Worm (Caenorhabditis elegans) whole organism, early embryonic: ENCODE data around the gene C03B1.7.
A peak's percentile ranks its signal among the peaks of the same experiment; 100 is the strongest.

Source experiments
- B0310.2 ChIP-seq: sonication (generic microtip); optimal IDR thresholded peaks from 2 replicates; lab custom pipeline; 2016; ENCODE audit warnings: mild to moderate bottlenecking, missing genetic modification characterization, missing compliant biosample characterization
- F13C5.2 ChIP-seq: sonication (generic microtip); optimal IDR thresholded peaks from 2 replicates; lab custom pipeline; 2017; ENCODE audit warnings: mild to moderate bottlenecking, missing genetic modification characterization, inconsistent platforms, missing compliant biosample characterization
- aly-1 ChIP-seq: sonication (generic microtip); optimal IDR thresholded peaks from 2 replicates; lab custom pipeline; 2016; ENCODE audit warnings: missing genetic modification characterization, missing compliant biosample characterization
- ama-1 ChIP-seq: fragments of 150-350 bp; optimal IDR thresholded peaks from 2 replicates; lab custom pipeline; 2014
- ceh-13 ChIP-seq: fragments of 200-800 bp; sonication (Bioruptor generic); optimal IDR thresholded peaks from 2 replicates; lab custom pipeline; 2018; ENCODE audit warnings: mild to moderate bottlenecking, missing genetic modification characterization, missing compliant biosample characterization
- ceh-36 ChIP-seq: sonication (generic microtip); optimal IDR thresholded peaks from 2 replicates; lab custom pipeline; 2016; ENCODE audit warnings: missing genetic modification characterization, inconsistent platforms, missing compliant biosample characterization
- ets-7 ChIP-seq: sonication (generic microtip); optimal IDR thresholded peaks from 2 replicates; lab custom pipeline; 2016; ENCODE audit warnings: missing genotype, missing genetic modification characterization, missing compliant biosample characterization
- flt-1 ChIP-seq: fragments of 200-800 bp; sonication (Bioruptor generic); IDR thresholded peaks from 2 replicates; pipeline ENCODE4 v1.3.6; 2022; ENCODE audit warnings: missing genetic modification characterization, missing compliant biosample characterization
- hmbx-1 ChIP-seq: sonication (generic microtip); optimal IDR thresholded peaks from 2 replicates; lab custom pipeline; 2016; ENCODE audit warnings: mild to moderate bottlenecking, missing genetic modification characterization, missing compliant biosample characterization
- hmg-4 ChIP-seq: fragments of 200-800 bp; sonication (Bioruptor generic); optimal IDR thresholded peaks from 2 replicates; lab custom pipeline; 2018; ENCODE audit warnings: mild to moderate bottlenecking, missing genetic modification characterization, missing compliant biosample characterization
- hnd-1 ChIP-seq: sonication (generic microtip); optimal IDR thresholded peaks from 2 replicates; lab custom pipeline; 2016; ENCODE audit warnings: missing genetic modification characterization, missing compliant biosample characterization
- pes-1 ChIP-seq: fragments of 200-800 bp; sonication (Bioruptor generic); IDR thresholded peaks from 2 replicates; pipeline ENCODE4 v1.3.6; 2022; ENCODE audit warnings: missing genetic modification reagents, missing genetic modification characterization, missing compliant biosample characterization
- scrt-1 ChIP-seq: fragments of 200-800 bp; sonication (Bioruptor generic); IDR thresholded peaks from 2 replicates; pipeline ENCODE4 v1.3.6; 2022; ENCODE audit warnings: missing genetic modification characterization, missing compliant biosample characterization
- sea-1 ChIP-seq: fragments of 200-800 bp; sonication (Bioruptor generic); conservative IDR thresholded peaks from 2 replicates; pipeline ENCODE4 v1.3.6; 2022; ENCODE audit warnings: missing genetic modification characterization, missing compliant biosample characterization
- tbx-11 ChIP-seq: fragments of 200-800 bp; sonication (Bioruptor generic); IDR thresholded peaks from 2 replicates; pipeline ENCODE4 v1.3.6; 2022; ENCODE audit warnings: missing genetic modification characterization, missing compliant biosample characterization
- tbx-37 ChIP-seq: fragments of 200-800 bp; sonication (Bioruptor generic); conservative IDR thresholded peaks from 2 replicates; pipeline ENCODE4 v1.3.6; 2022; ENCODE audit warnings: missing genetic modification reagents, missing genetic modification characterization, missing compliant biosample characterization
- tra-4 ChIP-seq: sonication (generic microtip); optimal IDR thresholded peaks from 2 replicates; lab custom pipeline; 2017; ENCODE audit warnings: missing genetic modification characterization, missing compliant biosample characterization

C03B1.7 gene

DNA sequence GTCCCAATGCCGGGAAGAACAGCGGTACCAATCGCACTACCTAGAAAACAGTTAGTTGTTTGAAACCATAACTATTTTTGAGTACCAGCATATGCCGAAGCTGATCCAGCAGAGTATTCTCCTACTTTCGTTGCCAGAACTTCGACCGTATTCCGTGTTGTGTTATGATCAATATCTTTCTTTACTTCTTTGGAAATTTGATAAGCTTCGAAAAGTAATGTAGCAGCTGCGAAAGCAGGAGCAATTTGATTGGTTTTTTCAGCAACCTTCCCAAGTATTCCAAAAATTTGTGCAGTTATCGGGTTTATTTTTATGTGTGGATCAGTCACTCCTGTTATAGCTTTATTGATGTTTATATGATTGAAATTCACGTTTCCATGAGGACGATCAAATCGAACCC lies 18.5 kb downstream of the C03B1.7 start:
- no peak for TF ChIP-seq F13C5.2 (tag; lab: Kevin White, UChicago)
- no peak for TF ChIP-seq ama-1
- TF ChIP-seq ceh-13: no peak
- no peak for TF ChIP-seq tbx-37 (GFP tag; lab: Robert Waterston, UW)
- TF ChIP-seq ceh-36 (tag; lab: Kevin White, UChicago): no peak
- TF ChIP-seq hmg-4 (GFP tag; lab: Kevin White, UChicago): no peak
- TF ChIP-seq hmbx-1: no peak
- TF ChIP-seq flt-1 (GFP tag; lab: Robert Waterston, UW): no peak
- TF ChIP-seq B0310.2 (tag; lab: Kevin White, UChicago): no peak
- TF ChIP-seq aly-1 (tag; lab: Kevin White, UChicago): no peak
- no peak for TF ChIP-seq tra-4 (tag; lab: Kevin White, UChicago)
- TF ChIP-seq sea-1: no peak
- TF ChIP-seq pes-1 (GFP tag; lab: Robert Waterston, UW): no peak
- TF ChIP-seq tbx-11 (GFP tag; lab: Robert Waterston, UW): no peak
- TF ChIP-seq ets-7 (tag; lab: Kevin White, UChicago): no peak
- no peak for TF ChIP-seq scrt-1
- TF ChIP-seq hnd-1 (tag; lab: Kevin White, UChicago): no peak

- no peak for TF ChIP-seq ama-1
- no peak for TF ChIP-seq flt-1 (GFP tag; lab: Robert Waterston, UW)
- TF ChIP-seq tbx-11 (GFP tag; lab: Robert Waterston, UW): no peak
- TF ChIP-seq F13C5.2 (tag; lab: Kevin White, UChicago): no peak
- TF ChIP-seq hmbx-1: no peak
Observed at ce11 chrX:6360658-6361057, 19.0 kb downstream of the C03B1.7 start, which contains the start of gene C03B1.14. Gene C03B1.14 (minus strand): TSS chrX:6360758.

DNA sequence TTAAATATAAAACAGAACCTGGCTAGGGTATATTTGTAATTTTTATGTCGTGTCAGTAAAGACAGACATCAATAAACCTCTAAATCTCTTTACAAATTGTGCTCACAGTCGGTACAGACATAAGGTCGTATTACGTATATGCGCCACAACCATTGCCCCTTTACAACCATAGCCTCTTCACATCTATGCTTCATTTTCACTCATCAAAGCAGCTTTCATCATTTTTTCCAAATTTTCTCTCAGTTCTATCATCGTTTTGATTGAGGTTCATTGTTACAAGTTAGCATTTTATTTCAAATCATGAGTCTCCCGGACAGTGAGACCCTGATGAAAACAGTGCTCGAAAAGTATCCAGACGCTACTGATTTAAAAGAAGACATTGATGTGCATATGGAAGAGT lies 22.6 kb downstream of the C03B1.7 start, which contains the start of gene C03B1.4:
Gene C03B1.4 (plus strand): TSS at position 301 of the 400 bp plus-strand sequence.
- no peak for TF ChIP-seq flt-1 (GFP tag; lab: Robert Waterston, UW)
- TF ChIP-seq ceh-13: no peak
- no peak for TF ChIP-seq F13C5.2 (tag; lab: Kevin White, UChicago)
- TF ChIP-seq pes-1 (GFP tag; lab: Robert Waterston, UW): no peak
- TF ChIP-seq aly-1 (tag; lab: Kevin White, UChicago): no peak

DNA sequence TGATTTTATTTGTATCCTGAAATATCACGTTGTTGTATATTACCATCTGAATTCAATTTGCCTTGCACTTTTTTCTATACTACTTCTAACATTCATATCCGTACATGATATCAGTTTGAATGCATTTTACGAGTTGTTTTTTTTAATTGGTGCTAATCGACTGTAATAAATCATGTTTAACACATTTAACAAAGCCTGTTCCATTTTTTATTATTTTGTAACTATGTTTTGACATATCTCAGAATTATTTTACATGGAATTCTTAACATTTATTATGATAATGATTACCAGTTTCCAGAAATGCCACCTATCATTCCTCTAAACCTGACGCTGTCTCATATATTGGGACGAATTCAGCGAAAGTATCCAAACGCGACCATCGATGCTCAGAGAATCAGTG lies 24.1 kb downstream of the C03B1.7 start, which contains the start of gene C03B1.3:
Gene C03B1.3 (plus strand): TSS at position 301 of the 400 bp plus-strand sequence.
- TF ChIP-seq pes-1 (GFP tag; lab: Robert Waterston, UW) (no peak), ets-7 (tag; lab: Kevin White, UChicago) (no peak), tbx-11 (GFP tag; lab: Robert Waterston, UW) (no peak), hmg-4 (GFP tag; lab: Kevin White, UChicago) (no peak), ceh-36 (tag; lab: Kevin White, UChicago) (no peak), ama-1 (no peak), flt-1 (GFP tag; lab: Robert Waterston, UW) (no peak)

DNA sequence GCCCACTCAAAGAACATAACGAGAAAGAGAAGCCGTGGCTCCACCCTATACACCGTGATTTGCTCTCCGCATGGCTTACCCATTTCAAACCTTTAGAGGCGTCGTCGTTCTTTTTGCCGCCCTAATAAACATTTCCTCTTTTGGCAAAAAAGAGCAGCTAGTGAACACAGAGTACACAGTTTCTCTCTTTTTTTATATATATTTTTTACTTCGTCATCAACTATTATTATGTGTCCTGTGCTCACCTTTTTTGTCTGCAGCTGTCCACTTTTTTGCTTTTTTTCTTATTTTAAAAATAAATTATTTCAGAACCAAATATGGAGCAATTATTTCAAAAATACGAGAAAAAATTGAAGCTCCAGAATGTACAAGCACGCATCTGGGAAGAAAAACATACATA lies 28.1 kb downstream of the C03B1.7 start, which contains the start of gene C03B1.2:
Gene C03B1.2 (plus strand): TSS at position 301 of the 400 bp plus-strand sequence.
- TF ChIP-seq tra-4 (tag; lab: Kevin White, UChicago) (no peak), pes-1 (GFP tag; lab: Robert Waterston, UW) (no peak), ets-7 (tag; lab: Kevin White, UChicago) (no peak), F13C5.2 (tag; lab: Kevin White, UChicago) (no peak), hmg-4 (GFP tag; lab: Kevin White, UChicago) (no peak), ceh-13 (no peak), scrt-1 (no peak), aly-1 (tag; lab: Kevin White, UChicago) (no peak), hmbx-1 (no peak), flt-1 (GFP tag; lab: Robert Waterston, UW) (no peak), ceh-36 (tag; lab: Kevin White, UChicago) (no peak), tbx-11 (GFP tag; lab: Robert Waterston, UW) (no peak), B0310.2 (tag; lab: Kevin White, UChicago) (no peak)

ce11 chrX:6371192-6372116 lies 29.8 kb downstream of the C03B1.7 start:
- peak; percentile 28 for TF ChIP-seq tra-4 (tag; lab: Kevin White, UChicago)
- peak; percentile 92 for TF ChIP-seq pes-1 (GFP tag; lab: Robert Waterston, UW)
- TF ChIP-seq tbx-11 (GFP tag; lab: Robert Waterston, UW): peak; percentile 88
- no peak for TF ChIP-seq ets-7 (tag; lab: Kevin White, UChicago)
- TF ChIP-seq hmg-4 (GFP tag; lab: Kevin White, UChicago): peak; percentile 85
- TF ChIP-seq F13C5.2 (tag; lab: Kevin White, UChicago): peak; percentile 62
- peak; percentile 88 for TF ChIP-seq scrt-1
- TF ChIP-seq sea-1: peak; percentile 79
- peak; percentile 33 for TF ChIP-seq aly-1 (tag; lab: Kevin White, UChicago)
- peak; percentile 90 for TF ChIP-seq tbx-37 (GFP tag; lab: Robert Waterston, UW)
- peak; percentile 66 for TF ChIP-seq hnd-1 (tag; lab: Kevin White, UChicago)
- peak; percentile 73 for TF ChIP-seq ceh-13
- TF ChIP-seq hmbx-1: peak; percentile 64
- peak; percentile 81 for TF ChIP-seq ceh-36 (tag; lab: Kevin White, UChicago)
- peak; percentile 82 for TF ChIP-seq flt-1 (GFP tag; lab: Robert Waterston, UW)
- peak; percentile 58 for TF ChIP-seq B0310.2 (tag; lab: Kevin White, UChicago)
- TF ChIP-seq ama-1: no peak

DNA sequence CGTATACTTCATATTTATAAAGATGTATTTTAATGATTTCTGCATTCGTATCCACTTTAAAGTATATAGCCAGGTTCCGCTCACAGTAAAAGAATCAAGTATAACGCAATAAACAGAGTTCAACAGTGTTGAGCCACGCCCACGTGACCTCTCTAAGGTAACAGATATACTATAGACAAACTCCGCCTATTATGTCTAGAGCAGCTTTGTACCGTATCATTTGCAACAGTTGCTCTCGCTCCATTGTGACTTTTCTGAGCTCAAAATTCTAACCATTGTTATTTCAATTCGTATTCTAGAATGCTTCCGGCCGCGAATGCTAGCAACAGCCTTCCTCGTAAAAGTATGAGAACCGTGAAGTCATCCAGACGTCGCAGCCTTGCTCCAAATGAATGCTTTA lies 31.7 kb downstream of the C03B1.7 start, which contains the start of gene C03B1.17:
Gene C03B1.17 (plus strand): TSS at position 301 of the 400 bp plus-strand sequence.
- TF ChIP-seq sea-1 (no peak), hmg-4 (GFP tag; lab: Kevin White, UChicago) (no peak), F13C5.2 (tag; lab: Kevin White, UChicago) (no peak), tra-4 (tag; lab: Kevin White, UChicago) (no peak), ceh-13 (no peak), hnd-1 (tag; lab: Kevin White, UChicago) (no peak), tbx-11 (GFP tag; lab: Robert Waterston, UW) (no peak), ets-7 (tag; lab: Kevin White, UChicago) (no peak), B0310.2 (tag; lab: Kevin White, UChicago) (no peak), hmbx-1 (no peak), flt-1 (GFP tag; lab: Robert Waterston, UW) (no peak), pes-1 (GFP tag; lab: Robert Waterston, UW) (no peak), scrt-1 (no peak), ceh-36 (tag; lab: Kevin White, UChicago) (no peak), ama-1 (no peak), aly-1 (tag; lab: Kevin White, UChicago) (no peak), tbx-37 (GFP tag; lab: Robert Waterston, UW) (no peak)
